Worm (Caenorhabditis elegans): ENCODE measurements around the gene suex-2.

The suex-2 gene

DNA sequence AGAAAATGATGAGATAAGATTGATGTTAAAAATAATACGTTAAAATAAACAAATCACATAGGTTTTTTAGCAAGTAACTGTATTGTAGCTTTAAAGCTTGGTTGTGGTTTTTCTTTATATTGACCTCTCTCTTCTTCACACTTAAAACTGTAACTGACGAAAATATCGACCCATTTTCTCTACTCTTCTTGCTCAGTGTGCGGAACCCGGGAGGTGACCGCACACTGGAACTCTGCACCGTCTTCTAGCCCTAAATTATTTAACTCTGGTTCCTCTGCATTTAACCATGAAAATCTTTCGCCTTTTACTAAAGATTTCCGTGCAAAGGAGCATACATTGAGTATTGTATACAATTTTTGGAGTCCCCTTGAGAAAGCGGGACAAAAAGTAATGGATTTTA lies 26.4 kb downstream of the suex-2 start:
- TF ChIP-seq tra-4 (tag; optimal IDR thresholded peaks at IDR 0.05): no peak
- TF ChIP-seq hmg-4 (GFP tag; optimal IDR thresholded peaks at IDR 0.05): no peak
- no peak for TF ChIP-seq pes-1 (GFP tag; IDR thresholded peaks at IDR 0.05)
- TF ChIP-seq flt-1 (GFP tag; IDR thresholded peaks at IDR 0.05): no peak
- no peak for TF ChIP-seq ama-1 (optimal IDR thresholded peaks at IDR 0.05)
- no peak for TF ChIP-seq hmbx-1 (tag; optimal IDR thresholded peaks at IDR 0.05)
- no peak for TF ChIP-seq F13C5.2 (tag; optimal IDR thresholded peaks at IDR 0.05)
- TF ChIP-seq ets-7 (tag; optimal IDR thresholded peaks at IDR 0.05): no peak
- TF ChIP-seq ceh-13 (GFP tag; optimal IDR thresholded peaks at IDR 0.05): no peak
- no peak for TF ChIP-seq scrt-1 (GFP tag; IDR thresholded peaks at IDR 0.05)
- no peak for TF ChIP-seq tbx-37 (GFP tag; conservative IDR thresholded peaks at IDR 0.05)
- TF ChIP-seq hnd-1 (tag; optimal IDR thresholded peaks at IDR 0.05): no peak
- TF ChIP-seq aly-1 (tag; optimal IDR thresholded peaks at IDR 0.05): no peak
- TF ChIP-seq sea-1 (GFP tag; conservative IDR thresholded peaks at IDR 0.05): no peak
- no peak for TF ChIP-seq B0310.2 (tag; optimal IDR thresholded peaks at IDR 0.05)
- no peak for TF ChIP-seq ceh-36 (tag; optimal IDR thresholded peaks at IDR 0.05)
- no peak for TF ChIP-seq tbx-11 (GFP tag; IDR thresholded peaks at IDR 0.05)

DNA sequence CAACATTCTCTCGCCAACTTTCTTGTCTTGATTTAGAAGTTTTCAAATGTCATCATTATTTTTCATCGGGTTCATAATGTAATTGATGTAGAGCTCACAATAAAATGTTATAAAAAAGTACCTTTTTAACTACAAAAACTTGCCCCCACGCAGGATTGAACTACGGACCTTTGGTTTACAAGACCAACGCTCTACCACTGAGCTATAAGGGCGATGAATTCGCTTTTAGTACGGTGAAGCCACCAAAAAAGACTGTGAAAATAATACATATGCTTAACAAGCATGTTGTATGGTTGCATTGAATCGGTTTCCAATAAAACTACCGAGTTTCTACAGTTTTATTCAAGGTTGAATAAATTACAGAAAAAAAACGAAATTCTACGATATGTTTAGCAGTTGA lies 32.6 kb downstream of the suex-2 start:
- no peak for TF ChIP-seq tbx-37 (GFP tag; conservative IDR thresholded peaks at IDR 0.05)
- no peak for TF ChIP-seq ama-1 (optimal IDR thresholded peaks at IDR 0.05)

DNA sequence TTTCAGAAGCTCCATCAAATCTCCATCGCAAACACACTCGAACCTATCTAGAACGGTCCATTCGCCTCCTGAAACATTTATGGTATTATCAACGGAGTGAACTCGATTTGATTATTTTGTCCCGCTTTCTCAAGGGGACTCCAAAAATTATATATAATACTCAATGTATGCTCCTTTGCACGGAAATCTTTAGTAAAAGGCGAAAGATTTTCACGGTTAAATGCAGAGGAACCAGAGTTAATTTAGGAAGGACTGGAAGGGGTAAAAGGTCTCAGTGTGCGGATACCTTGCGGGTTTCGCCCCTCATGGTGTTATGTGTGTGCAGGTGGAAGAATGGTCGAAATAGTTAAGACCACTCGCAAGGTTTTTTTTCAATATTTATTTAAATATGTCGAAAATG lies 33.1 kb downstream of the suex-2 start:
- TF ChIP-seq tra-4 (tag; optimal IDR thresholded peaks at IDR 0.05) (no peak), tbx-11 (GFP tag; IDR thresholded peaks at IDR 0.05) (no peak), scrt-1 (GFP tag; IDR thresholded peaks at IDR 0.05) (no peak), hmbx-1 (tag; optimal IDR thresholded peaks at IDR 0.05) (no peak), sea-1 (GFP tag; conservative IDR thresholded peaks at IDR 0.05) (no peak), tbx-37 (GFP tag; conservative IDR thresholded peaks at IDR 0.05) (no peak), hmg-4 (GFP tag; optimal IDR thresholded peaks at IDR 0.05) (no peak), hnd-1 (tag; optimal IDR thresholded peaks at IDR 0.05) (no peak), ceh-36 (tag; optimal IDR thresholded peaks at IDR 0.05) (no peak), B0310.2 (tag; optimal IDR thresholded peaks at IDR 0.05) (no peak), ceh-13 (GFP tag; optimal IDR thresholded peaks at IDR 0.05) (no peak), ets-7 (tag; optimal IDR thresholded peaks at IDR 0.05) (no peak), aly-1 (tag; optimal IDR thresholded peaks at IDR 0.05) (no peak), F13C5.2 (tag; optimal IDR thresholded peaks at IDR 0.05) (no peak)

DNA sequence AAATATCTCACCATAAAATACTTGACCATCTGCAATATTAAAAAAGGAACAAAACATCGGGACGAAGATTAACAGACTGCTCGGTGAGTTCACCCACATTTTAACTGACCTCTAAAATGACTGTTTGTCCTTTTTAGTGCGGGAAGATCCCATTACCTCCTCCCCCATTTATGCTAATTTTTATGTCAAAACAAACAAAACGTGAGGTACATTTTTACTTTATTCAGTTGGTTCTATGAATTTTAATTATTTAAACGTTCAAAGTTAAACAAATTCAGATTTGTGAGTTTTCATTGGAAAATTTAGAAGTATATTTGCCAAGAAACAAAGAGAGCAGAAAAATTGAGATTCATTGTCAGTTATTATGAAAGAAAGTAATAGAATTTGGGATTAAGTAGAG lies 34.5 kb downstream of the suex-2 start, which contains the start of gene C53D6.8:
Gene C53D6.8, minus strand, starts transcription at position 101 of the 400 bp plus-strand sequence.
- TF ChIP-seq hmbx-1 (tag; optimal IDR thresholded peaks at IDR 0.05) (no peak), tbx-11 (GFP tag; IDR thresholded peaks at IDR 0.05) (no peak), ceh-36 (tag; optimal IDR thresholded peaks at IDR 0.05) (no peak), B0310.2 (tag; optimal IDR thresholded peaks at IDR 0.05) (no peak), hmg-4 (GFP tag; optimal IDR thresholded peaks at IDR 0.05) (no peak), ama-1 (optimal IDR thresholded peaks at IDR 0.05) (no peak), pes-1 (GFP tag; IDR thresholded peaks at IDR 0.05) (no peak), flt-1 (GFP tag; IDR thresholded peaks at IDR 0.05) (no peak), ceh-13 (GFP tag; optimal IDR thresholded peaks at IDR 0.05) (no peak), hnd-1 (tag; optimal IDR thresholded peaks at IDR 0.05) (no peak), tra-4 (tag; optimal IDR thresholded peaks at IDR 0.05) (no peak), F13C5.2 (tag; optimal IDR thresholded peaks at IDR 0.05) (no peak), tbx-37 (GFP tag; conservative IDR thresholded peaks at IDR 0.05) (no peak)

DNA sequence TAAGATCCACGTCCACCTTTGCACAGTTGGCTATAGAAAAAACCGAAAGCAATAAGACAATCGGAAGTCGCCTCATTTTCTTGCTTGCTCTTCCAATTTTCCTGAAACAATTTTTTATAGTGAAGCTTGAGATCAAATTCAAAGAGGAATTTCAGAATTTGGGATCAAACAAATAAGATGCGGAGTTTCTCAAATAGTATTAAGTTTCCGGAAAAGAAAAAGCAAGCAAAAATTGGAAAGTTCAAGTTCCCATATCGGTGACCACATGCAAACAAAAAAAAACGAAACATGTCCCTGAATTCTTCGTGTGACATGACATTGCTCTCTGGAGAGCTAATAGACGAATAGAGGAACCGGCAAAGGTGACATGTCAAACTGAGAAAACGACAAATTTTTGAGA lies 37.2 kb downstream of the suex-2 start, which contains the start of gene unc-129:
Gene unc-129, minus strand, starts transcription at position 101 of the 400 bp plus-strand sequence.
- TF ChIP-seq flt-1 (GFP tag; IDR thresholded peaks at IDR 0.05) (no peak), hmbx-1 (tag; optimal IDR thresholded peaks at IDR 0.05) (no peak), aly-1 (tag; optimal IDR thresholded peaks at IDR 0.05) (no peak), hnd-1 (tag; optimal IDR thresholded peaks at IDR 0.05) (no peak), pes-1 (GFP tag; IDR thresholded peaks at IDR 0.05) (no peak), tra-4 (tag; optimal IDR thresholded peaks at IDR 0.05) (no peak), scrt-1 (GFP tag; IDR thresholded peaks at IDR 0.05) (no peak), sea-1 (GFP tag; conservative IDR thresholded peaks at IDR 0.05) (no peak), ceh-36 (tag; optimal IDR thresholded peaks at IDR 0.05) (no peak), tbx-37 (GFP tag; conservative IDR thresholded peaks at IDR 0.05) (no peak), B0310.2 (tag; optimal IDR thresholded peaks at IDR 0.05) (no peak), F13C5.2 (tag; optimal IDR thresholded peaks at IDR 0.05) (no peak), ets-7 (tag; optimal IDR thresholded peaks at IDR 0.05) (no peak)

DNA sequence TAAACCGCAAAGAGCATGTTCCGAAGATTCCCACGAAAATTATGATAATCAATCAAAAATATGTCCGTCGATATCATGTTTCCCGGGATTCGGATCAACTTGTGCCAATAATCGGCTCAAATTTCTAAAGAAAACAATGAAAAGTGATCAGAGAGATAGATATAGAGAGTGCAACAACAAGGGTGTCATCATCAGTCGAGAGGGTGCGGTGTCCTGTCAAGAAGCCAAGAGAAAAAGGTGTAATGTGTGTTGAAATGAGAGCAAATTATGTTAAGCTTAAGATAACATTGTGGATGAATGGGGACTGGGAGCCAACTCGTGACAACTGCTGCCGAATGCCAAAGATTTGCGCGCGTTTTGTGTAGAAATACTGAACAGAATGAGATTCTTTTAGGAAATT lies 39.9 kb downstream of the suex-2 start:
- TF ChIP-seq tra-4 (tag; optimal IDR thresholded peaks at IDR 0.05) (no peak), B0310.2 (tag; optimal IDR thresholded peaks at IDR 0.05) (no peak), scrt-1 (GFP tag; IDR thresholded peaks at IDR 0.05) (no peak), sea-1 (GFP tag; conservative IDR thresholded peaks at IDR 0.05) (no peak), ceh-13 (GFP tag; optimal IDR thresholded peaks at IDR 0.05) (no peak), F13C5.2 (tag; optimal IDR thresholded peaks at IDR 0.05) (no peak), ceh-36 (tag; optimal IDR thresholded peaks at IDR 0.05) (no peak), ama-1 (optimal IDR thresholded peaks at IDR 0.05) (no peak), tbx-37 (GFP tag; conservative IDR thresholded peaks at IDR 0.05) (no peak), hmg-4 (GFP tag; optimal IDR thresholded peaks at IDR 0.05) (no peak)

DNA sequence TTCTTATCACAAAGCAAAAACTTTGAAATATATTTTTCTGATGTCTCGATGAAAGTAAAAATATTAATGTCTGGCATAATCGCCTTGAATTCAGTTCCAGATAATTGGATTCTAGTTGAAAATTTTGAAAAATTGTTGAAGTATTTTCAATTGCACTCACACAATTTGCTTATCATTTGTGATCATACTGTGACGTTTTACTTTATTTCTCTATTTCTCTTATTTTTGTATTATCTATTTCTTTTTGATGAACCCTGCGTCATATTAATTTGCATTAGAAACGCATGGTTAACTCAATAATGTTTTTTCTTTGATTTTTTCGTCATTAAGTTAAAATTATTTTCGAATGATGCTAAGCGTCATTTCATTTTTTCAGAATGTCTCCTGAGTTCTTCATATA lies 42.2 kb downstream of the suex-2 start, which contains the start of gene C53D6.11:
Gene C53D6.11, plus strand, starts transcription at position 328 of the 400 bp plus-strand sequence.
- TF ChIP-seq flt-1 (GFP tag; IDR thresholded peaks at IDR 0.05) (no peak), sea-1 (GFP tag; conservative IDR thresholded peaks at IDR 0.05) (no peak), tbx-37 (GFP tag; conservative IDR thresholded peaks at IDR 0.05) (no peak), ama-1 (optimal IDR thresholded peaks at IDR 0.05) (no peak), aly-1 (tag; optimal IDR thresholded peaks at IDR 0.05) (no peak), hmbx-1 (tag; optimal IDR thresholded peaks at IDR 0.05) (no peak), pes-1 (GFP tag; IDR thresholded peaks at IDR 0.05) (no peak), B0310.2 (tag; optimal IDR thresholded peaks at IDR 0.05) (no peak), tbx-11 (GFP tag; IDR thresholded peaks at IDR 0.05) (no peak), hnd-1 (tag; optimal IDR thresholded peaks at IDR 0.05) (no peak), scrt-1 (GFP tag; IDR thresholded peaks at IDR 0.05) (no peak)

DNA sequence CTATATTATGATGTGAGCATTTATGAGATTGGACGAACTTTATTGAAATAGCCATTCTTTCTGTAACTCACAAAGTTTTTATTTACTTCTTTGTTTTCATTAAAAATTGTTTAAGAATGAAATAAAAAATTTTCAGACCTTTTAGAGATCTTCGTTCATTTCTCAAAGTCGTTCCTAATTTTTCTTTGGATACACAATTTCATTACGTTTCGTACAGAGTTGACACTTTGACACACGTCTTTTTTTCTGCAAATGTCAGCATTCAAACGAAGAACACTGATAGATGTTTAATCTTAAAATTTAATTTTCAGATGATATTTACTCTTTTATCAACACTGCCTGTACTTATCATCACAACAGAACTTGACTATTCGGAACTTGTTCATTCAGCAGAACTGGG lies 48.4 kb downstream of the suex-2 start, which contains the start of gene acc-2:
Gene acc-2, plus strand, starts transcription at position 301 of the 400 bp plus-strand sequence.
- TF ChIP-seq ama-1 (optimal IDR thresholded peaks at IDR 0.05) (no peak), scrt-1 (GFP tag; IDR thresholded peaks at IDR 0.05) (no peak), ceh-13 (GFP tag; optimal IDR thresholded peaks at IDR 0.05) (no peak), flt-1 (GFP tag; IDR thresholded peaks at IDR 0.05) (no peak), sea-1 (GFP tag; conservative IDR thresholded peaks at IDR 0.05) (no peak), hnd-1 (tag; optimal IDR thresholded peaks at IDR 0.05) (no peak), tbx-11 (GFP tag; IDR thresholded peaks at IDR 0.05) (no peak), ets-7 (tag; optimal IDR thresholded peaks at IDR 0.05) (no peak), F13C5.2 (tag; optimal IDR thresholded peaks at IDR 0.05) (no peak), hmg-4 (GFP tag; optimal IDR thresholded peaks at IDR 0.05) (no peak), aly-1 (tag; optimal IDR thresholded peaks at IDR 0.05) (no peak), tra-4 (tag; optimal IDR thresholded peaks at IDR 0.05) (no peak)
